Worm (Caenorhabditis elegans) whole organism, early embryonic: ENCODE measurements around the gene col-91.

Experiments used
- B0310.2 ChIP-seq: sonication (generic microtip); optimal IDR thresholded peaks from 2 replicates; lab custom pipeline; 2016; ENCODE audit warnings: mild to moderate bottlenecking, missing genetic modification characterization, missing compliant biosample characterization
- F13C5.2 ChIP-seq: sonication (generic microtip); optimal IDR thresholded peaks from 2 replicates; lab custom pipeline; 2017; ENCODE audit warnings: mild to moderate bottlenecking, missing genetic modification characterization, inconsistent platforms, missing compliant biosample characterization
- aly-1 ChIP-seq: sonication (generic microtip); optimal IDR thresholded peaks from 2 replicates; lab custom pipeline; 2016; ENCODE audit warnings: missing genetic modification characterization, missing compliant biosample characterization
- ama-1 ChIP-seq: fragments of 150-350 bp; optimal IDR thresholded peaks from 2 replicates; lab custom pipeline; 2014
- ceh-13 ChIP-seq: fragments of 200-800 bp; sonication (Bioruptor generic); optimal IDR thresholded peaks from 2 replicates; lab custom pipeline; 2018; ENCODE audit warnings: mild to moderate bottlenecking, missing genetic modification characterization, missing compliant biosample characterization
- flt-1 ChIP-seq: fragments of 200-800 bp; sonication (Bioruptor generic); IDR thresholded peaks from 2 replicates; pipeline ENCODE4 v1.3.6; 2022; ENCODE audit warnings: missing genetic modification characterization, missing compliant biosample characterization
- hmbx-1 ChIP-seq: sonication (generic microtip); optimal IDR thresholded peaks from 2 replicates; lab custom pipeline; 2016; ENCODE audit warnings: mild to moderate bottlenecking, missing genetic modification characterization, missing compliant biosample characterization
- pes-1 ChIP-seq: fragments of 200-800 bp; sonication (Bioruptor generic); IDR thresholded peaks from 2 replicates; pipeline ENCODE4 v1.3.6; 2022; ENCODE audit warnings: missing genetic modification reagents, missing genetic modification characterization, missing compliant biosample characterization
- scrt-1 ChIP-seq: fragments of 200-800 bp; sonication (Bioruptor generic); IDR thresholded peaks from 2 replicates; pipeline ENCODE4 v1.3.6; 2022; ENCODE audit warnings: missing genetic modification characterization, missing compliant biosample characterization
- tra-4 ChIP-seq: sonication (generic microtip); optimal IDR thresholded peaks from 2 replicates; lab custom pipeline; 2017; ENCODE audit warnings: missing genetic modification characterization, missing compliant biosample characterization

- no peak for TF ChIP-seq scrt-1 (GFP tag; lab: Robert Waterston, UW)
- no peak for TF ChIP-seq ama-1
- no peak for TF ChIP-seq pes-1
- TF ChIP-seq hmbx-1 (tag; lab: Kevin White, UChicago) = no peak
- no peak for TF ChIP-seq tra-4 (tag; lab: Kevin White, UChicago)
- TF ChIP-seq aly-1 (tag; lab: Kevin White, UChicago) = no peak
- TF ChIP-seq F13C5.2 (tag; lab: Kevin White, UChicago) = no peak
- no peak for TF ChIP-seq flt-1 (GFP tag; lab: Robert Waterston, UW)
- no peak for TF ChIP-seq ceh-13 (GFP tag; lab: Kevin White, UChicago)
- no peak for TF ChIP-seq B0310.2 (tag; lab: Kevin White, UChicago)
Measured at ce11 chrIII:8244052-8244451, 19.4 kb downstream of the col-91 start, which contains the start of the genes pbs-6 and cids-1.
